Fruit fly (Drosophila melanogaster): ENCODE results near the gene yata.

Gene yata

DNA sequence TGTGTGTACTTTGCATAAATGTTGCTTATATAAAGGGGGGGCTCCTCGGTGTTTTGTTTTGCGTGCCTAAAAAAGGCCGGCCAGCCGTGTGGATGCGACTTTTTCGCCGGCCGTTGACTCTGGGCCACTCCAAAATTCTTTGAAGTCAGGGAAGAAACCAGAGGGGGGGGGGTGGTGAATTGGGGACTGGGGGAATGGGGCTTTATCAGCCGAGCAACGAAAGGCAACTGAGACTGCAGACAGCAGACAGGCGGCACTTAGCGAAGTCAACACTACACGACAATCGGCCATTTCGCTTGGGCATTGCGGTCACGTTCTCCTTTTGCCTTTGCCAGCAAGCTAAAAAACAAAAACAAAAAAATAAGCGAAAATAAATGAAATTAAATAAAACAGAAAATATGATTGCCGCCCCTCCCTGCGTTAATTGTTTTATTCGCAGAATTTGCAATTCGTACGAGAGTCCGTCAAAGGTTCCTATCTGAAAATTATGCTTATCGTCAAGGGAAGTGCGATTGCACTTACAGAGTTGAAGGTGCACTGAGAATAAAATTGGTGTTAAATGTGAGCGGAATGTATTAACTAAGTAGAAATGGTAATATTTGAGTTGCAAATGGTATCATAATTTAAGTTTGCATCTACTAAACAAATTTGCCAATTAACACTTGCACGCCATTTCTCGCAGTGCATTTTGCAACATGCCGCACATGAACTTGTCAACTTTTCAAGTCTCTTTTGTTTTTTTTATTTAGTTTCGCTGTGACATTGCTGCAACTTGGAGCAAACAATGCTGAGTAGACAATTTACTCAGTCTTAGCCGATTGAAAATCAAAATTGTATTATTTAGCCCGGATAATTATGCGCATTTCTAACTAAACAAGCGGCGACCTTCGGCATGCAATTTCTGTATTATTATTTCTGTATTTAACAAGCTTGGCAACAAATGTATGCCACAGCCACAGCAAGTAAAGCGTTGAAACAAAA, 37.3 kb downstream of the yata start (continued):
- no peak for TF ChIP-seq CG9215 (GFP tag; IDR thresholded peaks at IDR 0.05)
- peak; percentile 87 for TF ChIP-seq Ets65A (GFP tag)
- no peak for TF ChIP-seq CG3065 (GFP tag; optimal IDR thresholded peaks at IDR 0.05)
- no peak for TF ChIP-seq hkb (optimal IDR thresholded peaks at IDR 0.05)
- TF ChIP-seq hkb (GFP tag; IDR thresholded peaks at IDR 0.05), result peak; percentile 41; the same call in 1 of the 2 replicates
- no peak for TF ChIP-seq Dll (GFP tag; IDR thresholded peaks at IDR 0.05; ENCODE audit: partially characterized antibody)
- no peak for TF ChIP-seq CG6854 (GFP tag; optimal IDR thresholded peaks at IDR 0.05)
- no peak for TF ChIP-seq CG43689 (GFP tag; IDR thresholded peaks at IDR 0.05)
- TF ChIP-seq CG2889 (GFP tag; IDR thresholded peaks at IDR 0.05), result 0 out of 3 replicates have a peak, but pooled peaks have one; percentile 9
- no peak for TF ChIP-seq CG18619 (GFP tag; optimal IDR thresholded peaks at IDR 0.05)
- TF ChIP-seq Fer1 (GFP tag; optimal IDR thresholded peaks at IDR 0.05), result no peak
- TF ChIP-seq CG6791 (GFP tag; IDR thresholded peaks at IDR 0.05; ENCODE audit: partially characterized antibody), result no peak
- no peak for TF ChIP-seq cato (GFP tag; optimal IDR thresholded peaks at IDR 0.05; ENCODE audit: borderline replicate concordance)
- no peak for TF ChIP-seq Elba2 (GFP tag; optimal IDR thresholded peaks at IDR 0.05)
- TF ChIP-seq CG1529 (GFP tag; optimal IDR thresholded peaks at IDR 0.05), result no peak
- no peak for TF ChIP-seq sc (optimal IDR thresholded peaks at IDR 0.05)
- no peak for TF ChIP-seq sc (GFP tag; optimal IDR thresholded peaks at IDR 0.05)
- no peak for TF ChIP-seq CG9609 (GFP tag; optimal IDR thresholded peaks at IDR 0.05)
- no peak for TF ChIP-seq stc (GFP tag; IDR thresholded peaks at IDR 0.05)
- TF ChIP-seq CG14014 (GFP tag; IDR thresholded peaks at IDR 0.05), result 0 out of 2 replicates have a peak, but pooled peaks have one; percentile 26
- no peak for TF ChIP-seq CG4360 (GFP tag; IDR thresholded peaks at IDR 0.05)
- no peak for TF ChIP-seq H2.0 (GFP tag; IDR thresholded peaks at IDR 0.05)
- no peak for TF ChIP-seq BEAF-32 (GFP tag; optimal IDR thresholded peaks at IDR 0.05)
- 0 out of 2 replicates have a peak, but pooled peaks have one; percentile 28 for TF ChIP-seq ttk (GFP tag; IDR thresholded peaks at IDR 0.05)
- no peak for TF ChIP-seq croc (GFP tag; conservative IDR thresholded peaks at IDR 0.05)
- no peak for TF ChIP-seq CG8388 (GFP tag; optimal IDR thresholded peaks at IDR 0.05)
- TF ChIP-seq CG3838 (GFP tag; optimal IDR thresholded peaks at IDR 0.05), result no peak
- TF ChIP-seq CG13296 (GFP tag; optimal IDR thresholded peaks at IDR 0.05), result no peak
- TF ChIP-seq fd96Cb (tag; optimal IDR thresholded peaks at IDR 0.05), result peak; percentile 14
- TF ChIP-seq kay (GFP tag; optimal IDR thresholded peaks at IDR 0.05), result peak; percentile 5
- no peak for TF ChIP-seq CG16779 (GFP tag; IDR thresholded peaks at IDR 0.05)
- TF ChIP-seq MBD-R2 (GFP tag; IDR thresholded peaks at IDR 0.05), result no peak
- TF ChIP-seq Doc3 (GFP tag; IDR thresholded peaks at IDR 0.05; ENCODE audit: partially characterized antibody), result no peak
- no peak for TF ChIP-seq HLH54F (GFP tag; optimal IDR thresholded peaks at IDR 0.05)
- no peak for TF ChIP-seq wor (GFP tag; IDR thresholded peaks at IDR 0.05)
- no peak for TF ChIP-seq Ssrp (tag; optimal IDR thresholded peaks at IDR 0.05)
- TF ChIP-seq CG12071 (GFP tag; optimal IDR thresholded peaks at IDR 0.05), result no peak
- no peak for TF ChIP-seq CG12219 (GFP tag; optimal IDR thresholded peaks at IDR 0.05)
- TF ChIP-seq CG8359 (GFP tag; optimal IDR thresholded peaks at IDR 0.05; ENCODE audit: borderline replicate concordance), result no peak
- TF ChIP-seq CG15696 (tag; optimal IDR thresholded peaks at IDR 0.05), result no peak
- no peak for TF ChIP-seq emc (GFP tag; optimal IDR thresholded peaks at IDR 0.05)
- no peak for TF ChIP-seq CG2199 (GFP tag; IDR thresholded peaks at IDR 0.05)
- no peak for TF ChIP-seq PHDP (tag; optimal IDR thresholded peaks at IDR 0.05)
- TF ChIP-seq CG18764 (GFP tag; optimal IDR thresholded peaks at IDR 0.05), result no peak
- no peak for TF ChIP-seq CG6175 (GFP tag; IDR thresholded peaks at IDR 0.05)
- no peak for TF ChIP-seq inv (GFP tag; IDR thresholded peaks at IDR 0.05; ENCODE audit: partially characterized antibody)
- TF ChIP-seq prd (optimal IDR thresholded peaks at IDR 0.05), result no peak
- peak; percentile 49; the same call in 1 of the 3 replicates for TF ChIP-seq prd (GFP tag; IDR thresholded peaks at IDR 0.05)
- TF ChIP-seq p53 (GFP tag; optimal IDR thresholded peaks at IDR 0.05), result no peak
- TF ChIP-seq stwl (tag; optimal IDR thresholded peaks at IDR 0.05), result no peak

All from whole organism, embryonic.